Fruit fly (Drosophila melanogaster): Measurements from ENCODE around the gene Epg5.

Gene Epg5

DNA sequence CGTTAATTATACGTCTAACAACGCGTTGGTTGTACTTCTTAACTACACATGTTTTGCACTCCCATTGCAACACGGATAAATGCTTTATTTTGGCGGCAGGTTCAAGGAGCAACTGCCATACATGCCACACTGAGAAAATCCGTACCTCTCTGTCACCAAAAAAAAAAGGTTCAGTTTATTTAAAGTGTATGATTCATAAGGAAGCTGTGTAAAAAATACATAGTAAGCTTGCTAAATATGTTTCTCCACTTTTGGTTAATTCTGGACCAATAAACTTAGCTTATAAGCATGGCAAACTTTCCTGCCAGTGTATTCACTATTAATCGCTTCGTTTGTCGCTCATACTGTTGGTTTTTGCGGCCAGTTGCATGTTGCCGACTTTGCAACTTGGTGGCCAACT, 37.6 kb upstream of the Epg5 start:
- TF ChIP-seq fru (GFP tag; optimal IDR thresholded peaks at IDR 0.05) (no peak), Sp1 (GFP tag; optimal IDR thresholded peaks at IDR 0.05) (no peak), Dif (GFP tag; optimal IDR thresholded peaks at IDR 0.05; ENCODE audit: partially characterized antibody) (no peak), ey (GFP tag; optimal IDR thresholded peaks at IDR 0.05) (peak; percentile 7), CG9705 (GFP tag; optimal IDR thresholded peaks at IDR 0.05) (no peak), h (GFP tag; optimal IDR thresholded peaks at IDR 0.05) (no peak), Myc (optimal IDR thresholded peaks at IDR 0.05) (no peak)

DNA sequence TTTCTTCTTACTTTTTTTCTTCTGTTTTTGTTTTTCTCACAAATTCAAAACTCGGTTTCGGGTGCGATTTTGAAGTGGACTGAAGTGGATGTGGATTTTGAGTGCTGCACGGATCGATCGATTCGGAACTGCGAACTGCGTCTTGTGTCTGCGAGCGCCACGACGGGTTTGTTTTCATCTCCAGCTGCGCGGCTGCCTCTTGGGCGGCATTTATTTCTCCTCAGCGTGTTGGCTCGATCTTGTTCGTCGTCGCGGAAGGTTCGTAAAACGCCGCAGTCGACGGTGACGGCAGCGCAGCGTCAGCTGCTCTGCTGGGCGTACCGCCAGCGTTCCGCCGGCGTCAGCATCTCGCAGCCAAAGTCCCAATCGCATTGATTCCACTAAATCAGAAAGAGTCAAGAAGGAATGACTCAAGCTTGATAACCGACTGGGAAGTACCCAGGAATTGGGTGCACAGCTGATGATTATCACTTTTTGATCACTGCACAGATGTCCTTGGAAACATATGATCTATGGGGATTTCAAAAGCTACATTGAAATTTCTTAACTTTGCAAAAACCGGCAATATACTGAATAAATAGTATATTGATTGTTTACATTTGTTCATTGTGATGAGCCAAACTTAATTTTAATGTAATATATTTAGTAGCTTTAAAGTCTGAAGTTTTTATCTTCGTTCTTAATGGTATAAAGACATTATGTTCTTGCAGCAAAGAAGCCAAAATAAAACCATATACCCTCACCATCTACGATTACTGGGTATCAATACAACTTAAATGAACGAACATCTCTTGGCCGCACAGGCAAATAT, 36.5 kb upstream of the Epg5 start, which contains the start of gene CG7720:
Gene CG7720 (minus strand): TSS at position 170 of the 811 bp plus-strand sequence.
- TF ChIP-seq brk (GFP tag; optimal IDR thresholded peaks at IDR 0.05) (peak; percentile 13), GATAd (GFP tag; optimal IDR thresholded peaks at IDR 0.05) (no peak), psq (GFP tag; optimal IDR thresholded peaks at IDR 0.05) (peak; percentile 71), N (GFP tag; optimal IDR thresholded peaks at IDR 0.05) (no peak), jim (GFP tag; optimal IDR thresholded peaks at IDR 0.05) (no peak), ey (GFP tag; optimal IDR thresholded peaks at IDR 0.05) (peak; percentile 62), dl (GFP tag; optimal IDR thresholded peaks at IDR 0.05; ENCODE audit: insufficient read depth in 1 of 2, partially characterized antibody in 2 of 2) (no peak), Dif (GFP tag; optimal IDR thresholded peaks at IDR 0.05; ENCODE audit: partially characterized antibody) (peak; percentile 30), OdsH (GFP tag; optimal IDR thresholded peaks at IDR 0.05) (peak; percentile 73), Hr78 (GFP tag; optimal IDR thresholded peaks at IDR 0.05) (no peak), foxo (GFP tag; optimal IDR thresholded peaks at IDR 0.05) (peak in 1 of 2 experiments; percentile 47), lola (GFP tag; optimal IDR thresholded peaks at IDR 0.05) (no peak), Sp1 (GFP tag; optimal IDR thresholded peaks at IDR 0.05) (peak; percentile 66), dsf (GFP tag; optimal IDR thresholded peaks at IDR 0.05; ENCODE audit: borderline replicate concordance) (no peak), Jra (GFP tag; optimal IDR thresholded peaks at IDR 0.05) (peak; percentile 16), Hnf4 (GFP tag; optimal IDR thresholded peaks at IDR 0.05) (no peak), CrebA (GFP tag; optimal IDR thresholded peaks at IDR 0.05; ENCODE audit: borderline replicate concordance) (no peak), sv (GFP tag; optimal IDR thresholded peaks at IDR 0.05) (peak; percentile 36), Abd-B (GFP tag; optimal IDR thresholded peaks at IDR 0.05) (no peak), usp (GFP tag; optimal IDR thresholded peaks at IDR 0.05) (no peak), br (GFP tag; optimal IDR thresholded peaks at IDR 0.05) (peak; percentile 50), fru (GFP tag; optimal IDR thresholded peaks at IDR 0.05) (peak; percentile 61), Rel (GFP tag; optimal IDR thresholded peaks at IDR 0.05) (no peak), Rel (tag; optimal IDR thresholded peaks at IDR 0.05) (no peak), dmrt93B (GFP tag; optimal IDR thresholded peaks at IDR 0.05) (peak; percentile 60), CG32264 (GFP tag; optimal IDR thresholded peaks at IDR 0.05) (no peak), h (GFP tag; optimal IDR thresholded peaks at IDR 0.05) (peak; percentile 49), pan (optimal IDR thresholded peaks at IDR 0.05) (peak; percentile 65), woc (GFP tag; optimal IDR thresholded peaks at IDR 0.05) (peak; percentile 78), Myc (optimal IDR thresholded peaks at IDR 0.05) (no peak), Mio (GFP tag; optimal IDR thresholded peaks at IDR 0.05) (no peak), Vsx2 (GFP tag; optimal IDR thresholded peaks at IDR 0.05; ENCODE audit: partially characterized antibody) (no peak), HLH106 (tag; optimal IDR thresholded peaks at IDR 0.05) (peak; percentile 49), sage (GFP tag; optimal IDR thresholded peaks at IDR 0.05) (no peak), Hr83 (GFP tag; optimal IDR thresholded peaks at IDR 0.05; ENCODE audit: poor library complexity, severe bottlenecking) (no peak), tai (GFP tag; optimal IDR thresholded peaks at IDR 0.05) (no peak), Dfd (GFP tag; optimal IDR thresholded peaks at IDR 0.05) (no peak), rgr (GFP tag; optimal IDR thresholded peaks at IDR 0.05) (peak; percentile 56), CG9705 (GFP tag; optimal IDR thresholded peaks at IDR 0.05) (peak; percentile 13)

Measured in whole organism, wandering third instar larva.